Fruit fly (Drosophila melanogaster) whole organism, embryonic: ENCODE data around the gene CG44437.

Experiments
- Atf-2 ChIP-seq: fragments of 200-800 bp; sonication (Bioruptor generic); optimal IDR thresholded peaks from 2 replicates; lab custom pipeline; 2016; ENCODE audit warnings: missing biosample characterization, missing genetic modification characterization
- Bdp1 ChIP-seq: fragments of 200-800 bp; sonication (Bioruptor generic); optimal IDR thresholded peaks from 3 replicates; lab custom pipeline; 2016; ENCODE audit warnings: missing biosample characterization, missing genetic modification characterization
- Bteb2 ChIP-seq: fragments of 200-800 bp; sonication (Bioruptor generic); optimal IDR thresholded peaks from 2 replicates; lab custom pipeline; 2016; ENCODE audit warnings: missing biosample characterization, missing genetic modification characterization
- C15 ChIP-seq: fragments of 200-800 bp; sonication (Bioruptor generic); IDR thresholded peaks from 3 replicates; pipeline ENCODE4 v1.3.6; 2022; ENCODE audit warnings: missing biosample characterization, missing genetic modification characterization
- CG11456 ChIP-seq: fragments of 200-800 bp; sonication (Bioruptor generic); IDR thresholded peaks from 3 replicates; pipeline ENCODE4 v1.3.6; 2022; ENCODE audit warnings: missing biosample characterization, missing genetic modification characterization
- CG11696 ChIP-seq: fragments of 200-800 bp; sonication (Bioruptor generic); IDR thresholded peaks from 2 replicates; pipeline ENCODE4 v1.3.6; 2022; ENCODE audit warnings: missing biosample characterization, missing genetic modification characterization
- CG12391 ChIP-seq: fragments of 200-800 bp; sonication (Bioruptor generic); optimal IDR thresholded peaks from 3 replicates; lab custom pipeline; 2018; ENCODE audit warnings: missing biosample characterization, mild to moderate bottlenecking, missing genetic modification characterization, moderate library complexity
- CG12744 ChIP-seq: fragments of 200-800 bp; sonication (Bioruptor generic); optimal IDR thresholded peaks from 2 replicates; lab custom pipeline; 2016; ENCODE audit warnings: missing biosample characterization, missing genetic modification characterization
- CG13424 ChIP-seq: fragments of 200-800 bp; sonication (Bioruptor generic); optimal IDR thresholded peaks from 2 replicates; lab custom pipeline; 2019; ENCODE audit warnings: missing biosample characterization, mild to moderate bottlenecking, missing genetic modification characterization, moderate library complexity
- CG14050 ChIP-seq: fragments of 200-800 bp; sonication (Bioruptor generic); IDR thresholded peaks from 3 replicates; pipeline ENCODE4 v1.3.6; 2022; ENCODE audit warnings: missing biosample characterization, missing genetic modification characterization
- CG14667 ChIP-seq: fragments of 200-800 bp; sonication (Bioruptor generic); IDR thresholded peaks from 2 replicates; pipeline ENCODE4 v1.3.6; 2022; ENCODE audit warnings: missing biosample characterization, missing genetic modification characterization
- CG1603 ChIP-seq: fragments of 200-800 bp; sonication (Bioruptor generic); optimal IDR thresholded peaks from 2 replicates; lab custom pipeline; 2019; ENCODE audit warnings: missing biosample characterization, mild to moderate bottlenecking, missing genetic modification characterization, moderate library complexity
- CG1647 ChIP-seq: fragments of 200-800 bp; sonication (Bioruptor generic); optimal IDR thresholded peaks from 3 replicates; lab custom pipeline; 2016; ENCODE audit warnings: missing biosample characterization, missing genetic modification characterization
- CG16779 ChIP-seq: fragments of 200-800 bp; sonication (Bioruptor generic); IDR thresholded peaks from 2 replicates; pipeline ENCODE4 v1.3.6; 2022; ENCODE audit warnings: missing biosample characterization, missing genetic modification characterization
- CG17186 ChIP-seq: fragments of 200-800 bp; sonication (Bioruptor generic); optimal IDR thresholded peaks from 3 replicates; lab custom pipeline; 2017; ENCODE audit warnings: missing biosample characterization, missing genetic modification reagents, missing genetic modification characterization
- CG2202 ChIP-seq: fragments of 200-800 bp; sonication (Bioruptor generic); optimal IDR thresholded peaks from 2 replicates; lab custom pipeline; 2018; ENCODE audit warnings: missing biosample characterization, mild to moderate bottlenecking, missing genetic modification characterization
- CG30431 ChIP-seq: fragments of 200-800 bp; sonication (Bioruptor generic); optimal IDR thresholded peaks from 2 replicates; lab custom pipeline; 2017; ENCODE audit warnings: missing biosample characterization, missing genetic modification characterization
- CG3163 ChIP-seq: fragments of 200-800 bp; sonication (Bioruptor generic); optimal IDR thresholded peaks from 3 replicates; lab custom pipeline; 2016; ENCODE audit warnings: missing biosample characterization, missing genetic modification characterization
- CG33557 ChIP-seq: fragments of 200-800 bp; sonication (Bioruptor generic); optimal IDR thresholded peaks from 2 replicates; lab custom pipeline; 2019; ENCODE audit warnings: missing biosample characterization, mild to moderate bottlenecking, missing genetic modification characterization, moderate library complexity
- CG42726 ChIP-seq: fragments of 200-800 bp; sonication (Bioruptor generic); IDR thresholded peaks from 2 replicates; pipeline ENCODE4 v1.3.6; 2022; ENCODE audit warnings: missing biosample characterization, missing genetic modification characterization; ENCODE audit not compliant: partially characterized antibody
- CG4707 ChIP-seq: fragments of 200-800 bp; sonication (Bioruptor generic); optimal IDR thresholded peaks from 2 replicates; lab custom pipeline; 2018; ENCODE audit warnings: missing biosample characterization, mild to moderate bottlenecking, missing genetic modification characterization, moderate library complexity
- CG8924 ChIP-seq: fragments of 200-800 bp; optimal IDR thresholded peaks from 3 replicates; lab custom pipeline; 2019; ENCODE audit warnings: missing biosample characterization, mild to moderate bottlenecking, missing genetic modification characterization, moderate library complexity
- CG9727 ChIP-seq: fragments of 200-800 bp; sonication (Bioruptor generic); optimal IDR thresholded peaks from 3 replicates; lab custom pipeline; 2017; ENCODE audit warnings: missing biosample characterization, mild to moderate bottlenecking, missing genetic modification characterization
- CTCF ChIP-seq: fragments of 200-800 bp; sonication (Bioruptor generic); optimal IDR thresholded peaks from 2 replicates; lab custom pipeline; 2017; ENCODE audit warnings: missing biosample characterization, mild to moderate bottlenecking, missing genetic modification characterization, moderate library complexity
- E2f2 ChIP-seq: fragments of 200-800 bp; sonication (Bioruptor generic); IDR thresholded peaks from 2 replicates; pipeline ENCODE4 v1.3.6; 2022; ENCODE audit warnings: missing biosample characterization, missing genetic modification characterization
- MESR4 ChIP-seq: fragments of 200-800 bp; sonication (Bioruptor generic); optimal IDR thresholded peaks from 2 replicates; lab custom pipeline; 2018; ENCODE audit warnings: missing biosample characterization, mild to moderate bottlenecking, missing genetic modification characterization, moderate library complexity
- Mad ChIP-seq: fragments of 200-800 bp; sonication (Bioruptor generic); optimal IDR thresholded peaks from 2 replicates; lab custom pipeline; 2016; ENCODE audit warnings: missing biosample characterization, missing genetic modification characterization
- Med ChIP-seq: fragments of 200-800 bp; sonication (Bioruptor generic); peaks from one replicate; lab custom pipeline; 2016; ENCODE audit warnings: missing biosample characterization, missing genetic modification characterization, mild to moderate bottlenecking, inconsistent platforms, moderate library complexity
- Myb ChIP-seq: fragments of 200-800 bp; sonication (Bioruptor generic); optimal IDR thresholded peaks from 2 replicates; lab custom pipeline; 2016; ENCODE audit warnings: missing biosample characterization, missing genetic modification characterization
- Oaz ChIP-seq: fragments of 200-800 bp; sonication (Bioruptor generic); IDR thresholded peaks from 2 replicates; pipeline ENCODE4 v1.3.6; 2022; ENCODE audit warnings: missing biosample characterization, missing genetic modification characterization
- Pdp1 ChIP-seq, 2 experiments: fragments of 200-800 bp; sonication (Bioruptor generic); optimal IDR thresholded peaks; 3 replicates each; lab custom pipeline; 2016; ENCODE audit warnings: missing biosample characterization in 2 of 2, missing genetic modification characterization in 2 of 2, mild to moderate bottlenecking in 1 of 2, moderate library complexity in 1 of 2
- Poxn ChIP-seq: fragments of 200-800 bp; sonication (Bioruptor generic); IDR thresholded peaks from 2 replicates; pipeline ENCODE4 v1.3.6; 2022; ENCODE audit warnings: missing biosample characterization, missing genetic modification characterization
- Side ChIP-seq: fragments of 200-800 bp; sonication (Bioruptor generic); optimal IDR thresholded peaks from 2 replicates; lab custom pipeline; 2016; ENCODE audit warnings: missing biosample characterization, missing genetic modification characterization
- Sin3A ChIP-seq: fragments of >200 bp; optimal IDR thresholded peaks from 2 replicates; lab custom pipeline; 2018
- Sox102F ChIP-seq: fragments of 200-800 bp; sonication (Bioruptor generic); optimal IDR thresholded peaks from 2 replicates; lab custom pipeline; 2018; ENCODE audit warnings: missing biosample characterization, mild to moderate bottlenecking, missing genetic modification characterization, moderate library complexity
- Sry-β ChIP-seq: fragments of 200-800 bp; sonication (Bioruptor generic); optimal IDR thresholded peaks from 2 replicates; lab custom pipeline; 2018; ENCODE audit warnings: missing biosample characterization, mild to moderate bottlenecking, missing genetic modification characterization, moderate library complexity
- Xbp1 ChIP-seq: fragments of 200-800 bp; sonication (Bioruptor generic); optimal IDR thresholded peaks from 3 replicates; lab custom pipeline; 2016; ENCODE audit warnings: missing biosample characterization, mild to moderate bottlenecking, missing genetic modification characterization
- ab ChIP-seq: fragments of 200-800 bp; sonication (Bioruptor generic); optimal IDR thresholded peaks from 2 replicates; lab custom pipeline; 2016; ENCODE audit warnings: missing biosample characterization, missing genetic modification characterization
- ac ChIP-seq: fragments of 200-800 bp; sonication (Bioruptor generic); optimal IDR thresholded peaks from 3 replicates; lab custom pipeline; 2017; ENCODE audit warnings: missing biosample characterization, mild to moderate bottlenecking, missing genetic modification characterization
- az2 ChIP-seq: fragments of 200-800 bp; sonication (Bioruptor generic); optimal IDR thresholded peaks from 3 replicates; lab custom pipeline; 2016; ENCODE audit warnings: missing biosample characterization, missing genetic modification characterization
- croc ChIP-seq: fragments of 200-800 bp; sonication (Bioruptor generic); conservative IDR thresholded peaks from 3 replicates; pipeline ENCODE4 v1.3.6; 2022; ENCODE audit warnings: missing biosample characterization, missing genetic modification characterization
- disco-r ChIP-seq: fragments of 200-800 bp; sonication (Bioruptor generic); optimal IDR thresholded peaks from 2 replicates; lab custom pipeline; 2016; ENCODE audit warnings: missing biosample characterization, missing genetic modification characterization
- ewg ChIP-seq: fragments of 200-800 bp; sonication (Bioruptor generic); optimal IDR thresholded peaks from 3 replicates; lab custom pipeline; 2017; ENCODE audit warnings: mild to moderate bottlenecking, missing biosample characterization, missing genetic modification reagents, missing genetic modification characterization
- fu2 ChIP-seq: fragments of 200-800 bp; sonication (Bioruptor generic); optimal IDR thresholded peaks from 2 replicates; lab custom pipeline; 2016; ENCODE audit warnings: missing biosample characterization, missing genetic modification characterization
- hb ChIP-seq: fragments of 200-800 bp; sonication (Bioruptor generic); IDR thresholded peaks from 3 replicates; pipeline ENCODE4 v1.3.6; 2022; ENCODE audit warnings: missing biosample characterization, missing genetic modification characterization; ENCODE audit not compliant: partially characterized antibody
- lbe ChIP-seq: fragments of 200-800 bp; sonication (Bioruptor generic); optimal IDR thresholded peaks from 2 replicates; lab custom pipeline; 2016; ENCODE audit warnings: missing biosample characterization, mild to moderate bottlenecking, missing genetic modification characterization
- lola ChIP-seq, 3 experiments: fragments of >200 bp in 2 of 3; fragments of 200-800 bp in 1 of 3; sonication (Bioruptor generic) in 1 of 3; optimal IDR thresholded peaks; 2 replicates each; lab custom pipeline; 2017 to 2019; ENCODE audit warnings: missing biosample characterization in 3 of 3, missing genetic modification characterization in 3 of 3, mild to moderate bottlenecking in 1 of 3, moderate library complexity in 1 of 3
- nerfin-1 ChIP-seq: fragments of 200-800 bp; sonication (Bioruptor generic); optimal IDR thresholded peaks from 3 replicates; lab custom pipeline; 2019; ENCODE audit warnings: missing biosample characterization, mild to moderate bottlenecking, missing genetic modification characterization, moderate library complexity
- sug ChIP-seq: fragments of 200-800 bp; optimal IDR thresholded peaks from 2 replicates; lab custom pipeline; 2019; ENCODE audit warnings: missing biosample characterization, mild to moderate bottlenecking, missing genetic modification characterization, moderate library complexity
- tgo ChIP-seq: fragments of 200-800 bp; sonication (Bioruptor generic); IDR thresholded peaks from 3 replicates; pipeline ENCODE4 v1.3.6; 2022; ENCODE audit warnings: missing biosample characterization, missing genetic modification characterization
- tio ChIP-seq: fragments of 200-800 bp; sonication (Bioruptor generic); optimal IDR thresholded peaks from 2 replicates; lab custom pipeline; 2017; ENCODE audit warnings: missing biosample characterization, missing genetic modification characterization, inconsistent platforms
- zf30C ChIP-seq: fragments of 200-800 bp; sonication (Bioruptor generic); optimal IDR thresholded peaks from 3 replicates; lab custom pipeline; 2018; ENCODE audit warnings: missing biosample characterization, mild to moderate bottlenecking, missing genetic modification characterization

CG44437 gene

dm6 chrX:13159481-13159880, 42.6 kb downstream of the CG44437 start, which contains the start of the genes Bap60 and CG12096 (continued):
- TF ChIP-seq CG17186 (GFP tag; lab: Kevin White, UChicago) (peak; percentile 68), Poxn (GFP tag; lab: Robert Waterston, UW) (no peak), Side (peak; percentile 87), CG2202 (tag; lab: Kevin White, UChicago) (peak; percentile 46), CG12391 (tag; lab: Kevin White, UChicago) (peak; percentile 86), CG14050 (peak; percentile 39; the same call in 1 of the 3 replicates), ab (peak; percentile 21), MESR4 (GFP tag; lab: Kevin White, UChicago) (no peak), CG11696 (GFP tag; lab: Robert Waterston, UW) (no peak), CTCF (GFP tag; lab: Kevin White, UChicago) (peak; percentile 32), CG30431 (GFP tag; lab: Kevin White, UChicago) (peak; percentile 52), Mad (GFP tag; lab: Kevin White, UChicago) (peak; percentile 51), CG13424 (tag; lab: Kevin White, UChicago) (peak; percentile 83), tgo (peak; percentile 61), CG1647 (peak; percentile 67), CG1603 (peak; percentile 86), sug (tag; lab: Kevin White, UChicago) (peak; percentile 86), CG9727 (GFP tag; lab: Kevin White, UChicago) (peak; percentile 74), CG4707 (GFP tag; lab: Kevin White, UChicago) (no peak), CG12744 (peak; percentile 68), Bdp1 (GFP tag; lab: Kevin White, UChicago) (peak; percentile 43), Sry-β (GFP tag; lab: Kevin White, UChicago) (peak; percentile 11), CG11456 (peak; percentile 38; the same call in 1 of the 3 replicates), Pdp1 (GFP tag; optimal IDR thresholded peaks at IDR 0.05; lab: Kevin White, UChicago) (peak in 1 of 2 experiments; percentile 82), Sox102F (GFP tag; lab: Kevin White, UChicago) (peak; percentile 65), C15 (GFP tag; lab: Robert Waterston, UW) (no peak), E2f2 (GFP tag; lab: Robert Waterston, UW) (peak; percentile 52), Oaz (no peak), CG14667 (GFP tag; lab: Robert Waterston, UW) (peak; percentile 54), hb (GFP tag; lab: Robert Waterston, UW) (peak; percentile 87), CG16779 (GFP tag; lab: Robert Waterston, UW) (no peak), croc (GFP tag; lab: Robert Waterston, UW) (peak; percentile 45; the same call in 2 of the 3 replicates), disco-r (GFP tag; lab: Kevin White, UChicago) (peak; percentile 57), CG33557 (peak; percentile 68), fu2 (GFP tag; lab: Kevin White, UChicago) (peak; percentile 88), nerfin-1 (tag; lab: Kevin White, UChicago) (peak; percentile 70), Med (GFP tag; lab: Kevin White, UChicago) (peak; percentile 98), Bteb2 (GFP tag; lab: Kevin White, UChicago) (peak; percentile 48), Sin3A (lab: Kevin White, UChicago) (peak; percentile 99), az2 (GFP tag; lab: Kevin White, UChicago) (peak; percentile 61), lola (GFP tag; optimal IDR thresholded peaks at IDR 0.05; lab: Kevin White, UChicago) (peak in 1 of 3 experiments; percentile 79), CG3163 (peak; percentile 41), lbe (GFP tag; lab: Kevin White, UChicago) (no peak), Atf-2 (peak; percentile 56), ac (GFP tag; lab: Kevin White, UChicago) (no peak), Xbp1 (peak; percentile 75), CG8924 (tag; lab: Kevin White, UChicago) (peak; percentile 80), tio (GFP tag; lab: Kevin White, UChicago) (no peak), CG42726 (GFP tag; lab: Robert Waterston, UW) (peak; percentile 43), zf30C (GFP tag; lab: Kevin White, UChicago) (no peak), Myb (GFP tag; lab: Kevin White, UChicago) (peak; percentile 93), ewg (peak; percentile 45)
